Fruit fly (Drosophila melanogaster): ENCODE results near the gene CG16719.

The CG16719 gene

dm6 chr3L:9675528-9675963 lies 9.4 kb upstream of the CG16719 start (continued):
- TF ChIP-seq acj6 (GFP tag; optimal IDR thresholded peaks at IDR 0.05), result no peak
- no peak for TF ChIP-seq dac (GFP tag; optimal IDR thresholded peaks at IDR 0.05)
- TF ChIP-seq CG3032 (tag; optimal IDR thresholded peaks at IDR 0.05), result no peak
- TF ChIP-seq Ets21C (GFP tag; optimal IDR thresholded peaks at IDR 0.05), result no peak
- TF ChIP-seq Ets96B (tag; optimal IDR thresholded peaks at IDR 0.05), result no peak
- TF ChIP-seq Met (GFP tag; optimal IDR thresholded peaks at IDR 0.05), result peak; percentile 40
- TF ChIP-seq Hr38 (GFP tag; optimal IDR thresholded peaks at IDR 0.05), result no peak
- no peak for TF ChIP-seq lz (GFP tag; optimal IDR thresholded peaks at IDR 0.05)
- no peak for TF ChIP-seq fd59A (GFP tag; optimal IDR thresholded peaks at IDR 0.05)
- no peak for TF ChIP-seq cyc (GFP tag; optimal IDR thresholded peaks at IDR 0.05)
- TF ChIP-seq CG8319 (GFP tag; optimal IDR thresholded peaks at IDR 0.05), result no peak
- no peak for TF ChIP-seq CG31627 (GFP tag; optimal IDR thresholded peaks at IDR 0.05)
- TF ChIP-seq pdm3 (GFP tag; optimal IDR thresholded peaks at IDR 0.05), result no peak
- TF ChIP-seq CG8119 (GFP tag; IDR thresholded peaks at IDR 0.05), result peak; percentile 69; the same call in 2 of the 3 replicates
- peak; percentile 78 for TF ChIP-seq svp (GFP tag)
- TF ChIP-seq Hr39 (GFP tag; optimal IDR thresholded peaks at IDR 0.05), result no peak
- no peak for TF ChIP-seq Sox15 (GFP tag; optimal IDR thresholded peaks at IDR 0.05)
- no peak for TF ChIP-seq achi (GFP tag; optimal IDR thresholded peaks at IDR 0.05)
- TF ChIP-seq CG32006 (GFP tag; optimal IDR thresholded peaks at IDR 0.05), result no peak
- no peak for TF ChIP-seq CG9139 (GFP tag; optimal IDR thresholded peaks at IDR 0.05)
- no peak for TF ChIP-seq Hr4 (GFP tag; optimal IDR thresholded peaks at IDR 0.05)
- TF ChIP-seq Eip75B (GFP tag; optimal IDR thresholded peaks at IDR 0.05), result no peak
- TF ChIP-seq CG6276 (GFP tag; optimal IDR thresholded peaks at IDR 0.05), result peak; percentile 92
- TF ChIP-seq CG8632 (GFP tag; optimal IDR thresholded peaks at IDR 0.05), result no peak
- no peak for TF ChIP-seq ss (GFP tag; optimal IDR thresholded peaks at IDR 0.05)
- no peak for TF ChIP-seq OdsH (GFP tag; optimal IDR thresholded peaks at IDR 0.05)
- TF ChIP-seq esn (GFP tag; optimal IDR thresholded peaks at IDR 0.05), result peak; percentile 46
- TF ChIP-seq Sox14 (GFP tag; optimal IDR thresholded peaks at IDR 0.05), result no peak
- no peak for TF ChIP-seq CG10669 (GFP tag; optimal IDR thresholded peaks at IDR 0.05)
- peak; percentile 26; the same call in 1 of the 2 replicates for TF ChIP-seq CG11294 (GFP tag; IDR thresholded peaks at IDR 0.05)
- TF ChIP-seq dsx (GFP tag; optimal IDR thresholded peaks at IDR 0.05; ENCODE audit: poor library complexity, severe bottlenecking), result no peak
- peak; percentile 77 for TF ChIP-seq fkh (GFP tag; optimal IDR thresholded peaks at IDR 0.05)
- TF ChIP-seq Sox102F (GFP tag; optimal IDR thresholded peaks at IDR 0.05), result peak; percentile 48

dm6 chr3L:9677260-9677659 lies 7.7 kb upstream of the CG16719 start:
- TF ChIP-seq Eip75B (GFP tag; optimal IDR thresholded peaks at IDR 0.05) (no peak), CG6854 (GFP tag; optimal IDR thresholded peaks at IDR 0.05) (no peak), CG11902 (GFP tag; optimal IDR thresholded peaks at IDR 0.05) (no peak), svp (GFP tag) (peak; percentile 48)

DNA sequence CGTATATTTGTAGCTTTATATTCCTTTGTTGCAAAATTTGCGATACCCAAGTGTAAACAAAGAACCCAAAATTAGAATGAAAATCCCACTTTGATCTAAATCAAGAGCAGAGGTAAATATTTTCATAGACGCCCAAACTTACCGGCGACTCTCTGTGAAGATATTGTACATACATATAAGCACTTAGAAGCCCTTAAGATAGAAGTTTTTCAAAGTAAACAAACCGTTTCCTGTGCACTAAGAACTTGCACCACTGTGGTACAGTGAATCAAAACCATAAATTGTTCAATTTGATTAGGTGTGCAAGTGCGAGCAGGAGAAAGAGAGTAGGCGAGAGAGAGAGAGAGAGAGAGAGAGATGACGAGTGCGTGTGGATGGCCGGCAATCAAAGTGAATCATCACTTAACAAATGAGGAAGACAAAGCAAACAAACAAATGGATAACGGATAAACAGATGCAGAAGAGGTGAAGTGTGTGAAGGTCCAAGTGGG lies 6.9 kb upstream of the CG16719 start:
- TF ChIP-seq CG4318 (GFP tag; optimal IDR thresholded peaks at IDR 0.05) (peak; percentile 32), ss (GFP tag; optimal IDR thresholded peaks at IDR 0.05) (peak in 1 of 2 experiments; percentile 67), salr (GFP tag; optimal IDR thresholded peaks at IDR 0.05) (peak in 1 of 2 experiments; percentile 21), Sox14 (GFP tag; optimal IDR thresholded peaks at IDR 0.05) (peak; percentile 90), pdm3 (GFP tag; optimal IDR thresholded peaks at IDR 0.05) (no peak), CG15336 (GFP tag; IDR thresholded peaks at IDR 0.05) (peak; percentile 41), CG16779 (tag; optimal IDR thresholded peaks at IDR 0.05) (no peak), fd59A (GFP tag; optimal IDR thresholded peaks at IDR 0.05) (peak; percentile 2), Sox15 (GFP tag; optimal IDR thresholded peaks at IDR 0.05) (no peak), Lpt (GFP tag; optimal IDR thresholded peaks at IDR 0.05) (no peak), OdsH (GFP tag; optimal IDR thresholded peaks at IDR 0.05) (no peak), Ets96B (tag; optimal IDR thresholded peaks at IDR 0.05) (peak; percentile 23), cyc (GFP tag; optimal IDR thresholded peaks at IDR 0.05) (no peak), CG34406 (GFP tag; optimal IDR thresholded peaks at IDR 0.05) (peak; percentile 20), Eip75B (GFP tag; optimal IDR thresholded peaks at IDR 0.05) (no peak), CG8319 (GFP tag; optimal IDR thresholded peaks at IDR 0.05) (no peak), CG32006 (GFP tag; optimal IDR thresholded peaks at IDR 0.05) (no peak), eg (GFP tag; IDR thresholded peaks at IDR 0.05) (no peak), fkh (GFP tag; optimal IDR thresholded peaks at IDR 0.05) (peak; percentile 66), Blimp-1 (GFP tag; optimal IDR thresholded peaks at IDR 0.05) (no peak), CG8632 (GFP tag; optimal IDR thresholded peaks at IDR 0.05) (peak; percentile 22), CG7368 (GFP tag; optimal IDR thresholded peaks at IDR 0.05) (no peak), CG10631 (GFP tag; optimal IDR thresholded peaks at IDR 0.05) (peak; percentile 10), acj6 (GFP tag; optimal IDR thresholded peaks at IDR 0.05) (no peak), CG3919 (GFP tag; optimal IDR thresholded peaks at IDR 0.05) (peak; percentile 1), CG1621 (tag; optimal IDR thresholded peaks at IDR 0.05) (no peak), Hr38 (GFP tag; optimal IDR thresholded peaks at IDR 0.05) (no peak)
